Worm (Caenorhabditis elegans) whole organism, L2 larva: ENCODE data around the gene cisd-3.1.
A peak's percentile ranks its signal among the peaks of the same experiment; 100 is the strongest.

Experiments used
- C34F6.9 ChIP-seq: fragments of 150-350 bp; optimal IDR thresholded peaks from 2 replicates; lab custom pipeline; 2014; ENCODE audit warnings: missing biosample characterization, missing genetic modification characterization
- F13H6.1 ChIP-seq: sonication (generic microtip); optimal IDR thresholded peaks from 2 replicates; lab custom pipeline; 2016; ENCODE audit warnings: missing genetic modification characterization, missing compliant biosample characterization
- R02D3.7 ChIP-seq: fragments of 150-350 bp; optimal IDR thresholded peaks from 2 replicates; lab custom pipeline; 2014; ENCODE audit warnings: missing biosample characterization, missing genetic modification characterization
- Y55F3AM.14 ChIP-seq: fragments of 200-800 bp; sonication (Bioruptor generic); optimal IDR thresholded peaks from 2 replicates; lab custom pipeline; 2018; ENCODE audit warnings: mild to moderate bottlenecking, missing genetic modification characterization, missing compliant biosample characterization
- ZK546.5 ChIP-seq: sonication (generic microtip); optimal IDR thresholded peaks from 2 replicates; lab custom pipeline; 2017; ENCODE audit warnings: missing biosample characterization, missing genetic modification characterization
- alr-1 ChIP-seq: fragments of 150-350 bp; optimal IDR thresholded peaks from 2 replicates; lab custom pipeline; 2014; ENCODE audit warnings: missing biosample characterization, missing genetic modification characterization
- aly-2 ChIP-seq: fragments of 150-350 bp; optimal IDR thresholded peaks from 2 replicates; lab custom pipeline; 2014; ENCODE audit warnings: missing biosample characterization, missing genetic modification characterization
- ama-1 ChIP-seq: fragments of 150-350 bp; optimal IDR thresholded peaks from 2 replicates; lab custom pipeline; 2018; ENCODE audit warnings: inconsistent platforms
- blmp-1 ChIP-seq: sonication (generic microtip); optimal IDR thresholded peaks from 2 replicates; lab custom pipeline; 2017; ENCODE audit warnings: missing genetic modification characterization, mild to moderate bottlenecking, missing compliant biosample characterization, antibody characterized with exemption, moderate library complexity; ENCODE audit not compliant: insufficient read depth
- ceh-16 ChIP-seq: fragments of 150-350 bp; optimal IDR thresholded peaks from 2 replicates; lab custom pipeline; 2014; ENCODE audit warnings: missing biosample characterization, missing genetic modification characterization
- ceh-82 ChIP-seq: fragments of 150-350 bp; optimal IDR thresholded peaks from 2 replicates; lab custom pipeline; 2014; ENCODE audit warnings: missing biosample characterization, missing genetic modification characterization
- crh-2 ChIP-seq: sonication (generic microtip); optimal IDR thresholded peaks from 2 replicates; lab custom pipeline; 2017; ENCODE audit warnings: missing biosample characterization, missing genetic modification characterization
- dmd-4 ChIP-seq: sonication (generic microtip); optimal IDR thresholded peaks from 2 replicates; lab custom pipeline; 2017; ENCODE audit warnings: missing biosample characterization, missing genetic modification characterization
- egl-27 ChIP-seq: sonication (generic microtip); optimal IDR thresholded peaks from 3 replicates; lab custom pipeline; 2017; ENCODE audit warnings: missing biosample characterization, missing genetic modification reagents, missing genetic modification characterization
- elt-1 ChIP-seq: fragments of 150-350 bp; optimal IDR thresholded peaks from 2 replicates; lab custom pipeline; 2014; ENCODE audit warnings: missing biosample characterization, missing genetic modification characterization
- elt-3 ChIP-seq: sonication (generic microtip); optimal IDR thresholded peaks from 2 replicates; lab custom pipeline; 2017; ENCODE audit warnings: missing biosample characterization, missing genetic modification characterization
- fos-1 ChIP-seq: fragments of 150-350 bp; optimal IDR thresholded peaks from 2 replicates; lab custom pipeline; 2014; ENCODE audit warnings: missing biosample characterization, missing genetic modification characterization
- gmeb-1 ChIP-seq: fragments of 150-350 bp; optimal IDR thresholded peaks from 2 replicates; lab custom pipeline; 2014; ENCODE audit warnings: missing biosample characterization, missing genetic modification characterization
- lin-11 ChIP-seq: fragments of 150-350 bp; sonication (generic microtip); optimal IDR thresholded peaks from 2 replicates; lab custom pipeline; 2014; ENCODE audit warnings: missing biosample characterization, missing genetic modification characterization, inconsistent platforms, mixed read lengths
- lin-13 ChIP-seq: fragments of 150-350 bp; optimal IDR thresholded peaks from 2 replicates; lab custom pipeline; 2014; ENCODE audit warnings: missing biosample characterization, missing genetic modification reagents, missing genetic modification characterization
- lin-39 ChIP-seq: fragments of 150-350 bp; optimal IDR thresholded peaks from 2 replicates; lab custom pipeline; 2014; ENCODE audit warnings: missing biosample characterization, missing genetic modification reagents, missing genetic modification characterization
- lsy-2 ChIP-seq, 2 experiments: fragments of 150-350 bp in 1 of 2; sonication (generic microtip) in 1 of 2; optimal IDR thresholded peaks; 2 replicates each; lab custom pipeline; 2014 to 2017; ENCODE audit warnings: missing biosample characterization in 2 of 2, missing genetic modification characterization in 2 of 2
- mab-5 ChIP-seq: fragments of 150-350 bp; optimal IDR thresholded peaks from 2 replicates; lab custom pipeline; 2014; ENCODE audit warnings: missing biosample characterization, missing genetic modification characterization
- mbf-1 ChIP-seq: sonication (generic microtip); optimal IDR thresholded peaks from 2 replicates; lab custom pipeline; 2017; ENCODE audit warnings: missing biosample characterization, missing genetic modification characterization
- mdl-1 ChIP-seq, 2 experiments: fragments of 150-350 bp in 1 of 2; sonication (generic microtip) in 1 of 2; optimal IDR thresholded peaks; 2 replicates each; lab custom pipeline; 2017; ENCODE audit warnings: missing biosample characterization in 2 of 2, missing genetic modification characterization in 2 of 2
- nhr-10 ChIP-seq: sonication (generic microtip); optimal IDR thresholded peaks from 2 replicates; lab custom pipeline; 2017; ENCODE audit warnings: missing biosample characterization, missing genetic modification characterization
- nhr-11 ChIP-seq: fragments of 150-350 bp; optimal IDR thresholded peaks from 2 replicates; lab custom pipeline; 2014; ENCODE audit warnings: missing biosample characterization, missing genetic modification characterization
- nhr-12 ChIP-seq: fragments of 150-350 bp; optimal IDR thresholded peaks from 2 replicates; lab custom pipeline; 2014; ENCODE audit warnings: missing biosample characterization, missing genetic modification characterization
- nhr-129 ChIP-seq: fragments of 150-350 bp; optimal IDR thresholded peaks from 2 replicates; lab custom pipeline; 2014; ENCODE audit warnings: missing biosample characterization, missing genetic modification characterization
- nhr-21 ChIP-seq: fragments of 150-350 bp; optimal IDR thresholded peaks from 2 replicates; lab custom pipeline; 2014; ENCODE audit warnings: missing biosample characterization, missing genetic modification characterization
- nhr-23 ChIP-seq: fragments of 150-350 bp; optimal IDR thresholded peaks from 2 replicates; lab custom pipeline; 2014; ENCODE audit warnings: missing biosample characterization, missing genetic modification reagents, missing genetic modification characterization
- nhr-237 ChIP-seq: fragments of 150-350 bp; optimal IDR thresholded peaks from 2 replicates; lab custom pipeline; 2014; ENCODE audit warnings: missing biosample characterization, missing genetic modification characterization
- nhr-25 ChIP-seq: fragments of 150-350 bp; sonication (generic microtip); optimal IDR thresholded peaks from 3 replicates; lab custom pipeline; 2014; ENCODE audit warnings: missing biosample characterization, missing genetic modification characterization
- nhr-6 ChIP-seq: fragments of 150-350 bp; optimal IDR thresholded peaks from 2 replicates; lab custom pipeline; 2014; ENCODE audit warnings: missing biosample characterization, missing genetic modification characterization
- nhr-77 ChIP-seq: fragments of 150-350 bp; optimal IDR thresholded peaks from 2 replicates; lab custom pipeline; 2014; ENCODE audit warnings: missing biosample characterization, missing genetic modification characterization
- peb-1 ChIP-seq: fragments of 150-350 bp; optimal IDR thresholded peaks from 2 replicates; lab custom pipeline; 2014; ENCODE audit warnings: missing biosample characterization, missing genetic modification characterization
- sem-4 ChIP-seq: fragments of 150-350 bp; optimal IDR thresholded peaks from 2 replicates; lab custom pipeline; 2014; ENCODE audit warnings: missing biosample characterization, missing genetic modification reagents, missing genetic modification characterization
- skn-1 ChIP-seq: sonication (generic microtip); optimal IDR thresholded peaks from 2 replicates; lab custom pipeline; 2017; ENCODE audit warnings: missing biosample characterization, missing genetic modification characterization
- sma-3 ChIP-seq: sonication (generic microtip); optimal IDR thresholded peaks from 2 replicates; lab custom pipeline; 2016; ENCODE audit warnings: missing genetic modification reagents, missing genetic modification characterization, missing compliant biosample characterization
- sma-9 ChIP-seq, 2 experiments: fragments of 150-350 bp in 1 of 2; sonication (generic microtip) in 1 of 2; optimal IDR thresholded peaks; 2 replicates each; lab custom pipeline; 2014 to 2016; ENCODE audit warnings: missing genetic modification characterization in 2 of 2, mild to moderate bottlenecking in 1 of 2, missing biosample characterization in 1 of 2, missing compliant biosample characterization in 1 of 2, missing genetic modification reagents in 1 of 2, moderate library complexity in 1 of 2
- snpc-4 ChIP-seq: fragments of 150-350 bp; optimal IDR thresholded peaks from 2 replicates; lab custom pipeline; 2014; ENCODE audit warnings: missing biosample characterization, missing genetic modification characterization
- unc-39 ChIP-seq: fragments of 150-350 bp; optimal IDR thresholded peaks from 2 replicates; lab custom pipeline; 2014; ENCODE audit warnings: missing biosample characterization, missing genetic modification characterization
- unc-55 ChIP-seq: fragments of 150-350 bp; sonication (generic microtip); optimal IDR thresholded peaks from 3 replicates; lab custom pipeline; 2014; ENCODE audit warnings: missing biosample characterization, missing genetic modification reagents, missing genetic modification characterization
- unc-62 ChIP-seq: fragments of 150-350 bp; optimal IDR thresholded peaks from 2 replicates; lab custom pipeline; 2014; ENCODE audit warnings: missing biosample characterization, missing genetic modification reagents, missing genetic modification characterization
- zag-1 ChIP-seq: fragments of 150-350 bp; optimal IDR thresholded peaks from 2 replicates; lab custom pipeline; 2014; ENCODE audit warnings: missing biosample characterization, missing genetic modification characterization
- ztf-1 ChIP-seq: fragments of 200-800 bp; sonication (Bioruptor generic); conservative IDR thresholded peaks from 2 replicates; pipeline ENCODE4 v1.3.6; 2022; ENCODE audit warnings: missing genetic modification characterization, missing compliant biosample characterization
- ztf-11 ChIP-seq: sonication (generic microtip); optimal IDR thresholded peaks from 2 replicates; lab custom pipeline; 2017; ENCODE audit warnings: missing biosample characterization, missing genetic modification characterization
- ztf-4 ChIP-seq: fragments of 150-350 bp; optimal IDR thresholded peaks from 2 replicates; lab custom pipeline; 2014; ENCODE audit warnings: missing biosample characterization, missing genetic modification characterization

Gene cisd-3.1

DNA sequence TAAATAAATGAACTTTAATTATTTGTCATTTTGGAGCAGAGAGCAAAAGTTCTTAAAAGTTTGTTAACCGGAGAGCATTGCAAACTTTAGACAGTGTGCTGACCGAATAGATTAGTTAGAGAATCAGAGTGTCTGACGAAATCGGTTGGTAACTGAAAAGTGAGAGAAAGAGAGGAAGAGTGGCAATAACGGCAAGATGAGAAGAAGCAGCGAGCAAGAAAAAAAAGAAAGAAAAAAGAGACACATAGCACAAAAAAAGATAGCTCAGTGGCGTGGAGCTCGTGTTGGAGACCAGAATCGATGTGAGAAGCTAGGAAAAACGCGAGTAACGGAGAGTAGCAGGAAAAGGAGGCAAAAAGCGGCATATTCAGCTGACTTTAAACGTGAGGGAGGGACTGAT lies 38.3 kb upstream of the cisd-3.1 start:
- TF ChIP-seq dmd-4 (tag; lab: Kevin White, UChicago) (no peak), zag-1 (peak; percentile 75), nhr-21 (tag; lab: Kevin White, UChicago) (no peak), ztf-4 (tag; lab: Kevin White, UChicago) (peak; percentile 49), unc-39 (tag; lab: Kevin White, UChicago) (no peak), unc-62 (GFP tag; lab: Kevin White, UChicago) (no peak), mab-5 (peak; percentile 30), ceh-82 (tag; lab: Kevin White, UChicago) (no peak), egl-27 (peak; percentile 14), ztf-11 (tag; lab: Kevin White, UChicago) (no peak), nhr-6 (peak; percentile 8), snpc-4 (tag; lab: Kevin White, UChicago) (no peak), mdl-1 (tag; optimal IDR thresholded peaks at IDR 0.05; lab: Kevin White, UChicago) (peak in 1 of 2 experiments; percentile 39), nhr-77 (tag; lab: Kevin White, UChicago) (no peak), ZK546.5 (no peak), lin-11 (tag; lab: Kevin White, UChicago) (peak; percentile 18), sem-4 (tag; lab: Kevin White, UChicago) (no peak), lsy-2 (tag; optimal IDR thresholded peaks at IDR 0.05; lab: Kevin White, UChicago) (peak; percentile 1 to 67), crh-2 (tag; lab: Kevin White, UChicago) (peak; percentile 78), R02D3.7 (no peak), mbf-1 (tag; lab: Kevin White, UChicago) (no peak), nhr-237 (tag; lab: Kevin White, UChicago) (no peak), sma-3 (GFP tag; lab: Kevin White, UChicago) (no peak), nhr-23 (no peak), C34F6.9 (tag; lab: Kevin White, UChicago) (peak; percentile 86), sma-9 (GFP tag; optimal IDR thresholded peaks at IDR 0.05; lab: Kevin White, UChicago) (peak; percentile 36), sma-9 (tag; optimal IDR thresholded peaks at IDR 0.05; lab: Kevin White, UChicago) (no peak), fos-1 (tag; lab: Kevin White, UChicago) (peak; percentile 49), nhr-11 (tag; lab: Kevin White, UChicago) (no peak), nhr-25 (no peak), gmeb-1 (no peak), Y55F3AM.14 (GFP tag; lab: Kevin White, UChicago) (peak; percentile 46), nhr-129 (peak; percentile 93), alr-1 (tag; lab: Kevin White, UChicago) (peak; percentile 33), lin-39 (peak; percentile 14), lin-13 (GFP tag; lab: Kevin White, UChicago) (no peak), nhr-12 (tag; lab: Kevin White, UChicago) (no peak), elt-1 (tag; lab: Kevin White, UChicago) (no peak), blmp-1 (no peak), unc-55 (GFP tag; lab: Kevin White, UChicago) (peak; percentile 83), skn-1 (tag; lab: Kevin White, UChicago) (no peak), F13H6.1 (peak; percentile 61), peb-1 (tag; lab: Kevin White, UChicago) (no peak), ceh-16 (tag; lab: Kevin White, UChicago) (no peak), ama-1 (lab: Kevin White, UChicago) (no peak), ztf-1 (GFP tag; lab: Robert Waterston, UW) (no peak), elt-3 (tag; lab: Kevin White, UChicago) (no peak), nhr-10 (tag; lab: Kevin White, UChicago) (no peak), aly-2 (tag; lab: Kevin White, UChicago) (no peak)
